Fruit fly (Drosophila melanogaster) whole organism, embryonic: ENCODE measurements around the gene CG15725.
A peak's percentile ranks its signal among the peaks of the same experiment; 100 is the strongest.

Experiments used
- ATbp ChIP-seq: fragments of 200-800 bp; sonication (Bioruptor generic); optimal IDR thresholded peaks from 2 replicates; lab custom pipeline; 2017; ENCODE audit warnings: missing biosample characterization, mild to moderate bottlenecking, missing genetic modification characterization, missing genetic modification reagents
- Asciz ChIP-seq: fragments of 200-800 bp; sonication (Bioruptor generic); optimal IDR thresholded peaks from 2 replicates; lab custom pipeline; 2017; ENCODE audit warnings: missing biosample characterization, mild to moderate bottlenecking, missing genetic modification characterization, missing genetic modification reagents
- CG10431 ChIP-seq: fragments of 200-800 bp; sonication (Bioruptor generic); optimal IDR thresholded peaks from 3 replicates; lab custom pipeline; 2018; ENCODE audit warnings: missing biosample characterization, mild to moderate bottlenecking, missing genetic modification characterization
- CG11695 ChIP-seq: fragments of 200-800 bp; sonication (Bioruptor generic); IDR thresholded peaks from 3 replicates; pipeline ENCODE4 v1.3.6; 2022; ENCODE audit warnings: missing biosample characterization, missing genetic modification characterization
- CG11723 ChIP-seq: fragments of 200-800 bp; sonication (Bioruptor generic); optimal IDR thresholded peaks from 2 replicates; lab custom pipeline; 2017; ENCODE audit warnings: missing biosample characterization, mild to moderate bottlenecking, missing genetic modification characterization
- CG12299 ChIP-seq: fragments of 200-800 bp; sonication (Bioruptor generic); optimal IDR thresholded peaks from 2 replicates; lab custom pipeline; 2018; ENCODE audit warnings: missing biosample characterization, mild to moderate bottlenecking, missing genetic modification characterization
- CG12391 ChIP-seq: fragments of 200-800 bp; sonication (Bioruptor generic); optimal IDR thresholded peaks from 3 replicates; lab custom pipeline; 2018; ENCODE audit warnings: missing biosample characterization, mild to moderate bottlenecking, missing genetic modification characterization, moderate library complexity
- CG13123 ChIP-seq: fragments of 200-800 bp; sonication (Bioruptor generic); optimal IDR thresholded peaks from 2 replicates; lab custom pipeline; 2016; ENCODE audit warnings: missing biosample characterization, missing genetic modification characterization
- CG13775 ChIP-seq: fragments of 200-800 bp; sonication (Bioruptor generic); optimal IDR thresholded peaks from 3 replicates; lab custom pipeline; 2017; ENCODE audit warnings: missing biosample characterization, mild to moderate bottlenecking, missing genetic modification characterization
- CG14860 ChIP-seq: fragments of 200-800 bp; sonication (Bioruptor generic); IDR thresholded peaks from 3 replicates; pipeline ENCODE4 v1.3.6; 2022; ENCODE audit warnings: missing biosample characterization, missing genetic modification characterization; ENCODE audit not compliant: partially characterized antibody
- CG16815 ChIP-seq: fragments of 200-800 bp; sonication (Bioruptor generic); optimal IDR thresholded peaks from 3 replicates; lab custom pipeline; 2017; ENCODE audit warnings: missing biosample characterization, mild to moderate bottlenecking, missing genetic modification characterization
- CG17829 ChIP-seq: fragments of 200-800 bp; optimal IDR thresholded peaks from 2 replicates; lab custom pipeline; 2019; ENCODE audit warnings: missing biosample characterization, mild to moderate bottlenecking, missing genetic modification characterization, moderate library complexity
- CG2712 ChIP-seq: fragments of 200-800 bp; optimal IDR thresholded peaks from 3 replicates; lab custom pipeline; 2019; ENCODE audit warnings: missing biosample characterization, mild to moderate bottlenecking, missing genetic modification characterization, moderate library complexity
- CG8924 ChIP-seq: fragments of 200-800 bp; optimal IDR thresholded peaks from 3 replicates; lab custom pipeline; 2019; ENCODE audit warnings: missing biosample characterization, mild to moderate bottlenecking, missing genetic modification characterization, moderate library complexity
- D19A ChIP-seq: fragments of 200-800 bp; optimal IDR thresholded peaks from 3 replicates; lab custom pipeline; 2019; ENCODE audit warnings: missing biosample characterization, mild to moderate bottlenecking, missing genetic modification characterization, moderate library complexity
- Dbx ChIP-seq: fragments of 200-800 bp; sonication (Bioruptor generic); IDR thresholded peaks from 3 replicates; pipeline ENCODE4 v1.3.6; 2022; ENCODE audit warnings: missing biosample characterization, missing genetic modification characterization
- Deaf1 ChIP-seq: fragments of 200-800 bp; optimal IDR thresholded peaks from 3 replicates; lab custom pipeline; 2019; ENCODE audit warnings: missing biosample characterization, mild to moderate bottlenecking, missing genetic modification characterization, moderate library complexity
- Elba2 ChIP-seq: fragments of 200-800 bp; sonication (Bioruptor generic); optimal IDR thresholded peaks from 3 replicates; lab custom pipeline; 2016; ENCODE audit warnings: missing biosample characterization, missing genetic modification characterization
- Ets97D ChIP-seq: fragments of 200-800 bp; sonication (Bioruptor generic); optimal IDR thresholded peaks from 3 replicates; lab custom pipeline; 2016; ENCODE audit warnings: missing biosample characterization, missing genetic modification characterization
- Fer3 ChIP-seq: fragments of 200-800 bp; sonication (Bioruptor generic); optimal IDR thresholded peaks from 2 replicates; lab custom pipeline; 2018; ENCODE audit warnings: missing biosample characterization, mild to moderate bottlenecking, missing genetic modification characterization, moderate library complexity
- Hmx ChIP-seq: fragments of 200-800 bp; sonication (Bioruptor generic); optimal IDR thresholded peaks from 2 replicates; lab custom pipeline; 2016; ENCODE audit warnings: missing biosample characterization, missing genetic modification characterization
- Lhr ChIP-seq: fragments of 200-800 bp; sonication (Bioruptor generic); optimal IDR thresholded peaks from 3 replicates; lab custom pipeline; 2017; ENCODE audit warnings: mild to moderate bottlenecking, missing biosample characterization, missing genetic modification reagents, missing genetic modification characterization
- MTF-1 ChIP-seq: fragments of 200-800 bp; sonication (Bioruptor generic); optimal IDR thresholded peaks from 2 replicates; lab custom pipeline; 2018; ENCODE audit warnings: missing biosample characterization, mild to moderate bottlenecking, missing genetic modification characterization, borderline replicate concordance
- Med ChIP-seq: fragments of 200-800 bp; sonication (Bioruptor generic); peaks from one replicate; lab custom pipeline; 2016; ENCODE audit warnings: missing biosample characterization, missing genetic modification characterization, mild to moderate bottlenecking, inconsistent platforms, moderate library complexity
- Nf-YB ChIP-seq: fragments of 200-800 bp; sonication (Bioruptor generic); optimal IDR thresholded peaks from 3 replicates; lab custom pipeline; 2019; ENCODE audit warnings: missing biosample characterization, mild to moderate bottlenecking, missing genetic modification characterization, moderate library complexity
- PHDP ChIP-seq: fragments of 200-800 bp; sonication (Bioruptor generic); optimal IDR thresholded peaks from 3 replicates; lab custom pipeline; 2018; ENCODE audit warnings: missing biosample characterization, mild to moderate bottlenecking, missing genetic modification characterization, moderate library complexity
- Pdp1 ChIP-seq, 2 experiments: fragments of 200-800 bp; sonication (Bioruptor generic); optimal IDR thresholded peaks; 3 replicates each; lab custom pipeline; 2016; ENCODE audit warnings: missing biosample characterization in 2 of 2, missing genetic modification characterization in 2 of 2, mild to moderate bottlenecking in 1 of 2, moderate library complexity in 1 of 2
- Rfx ChIP-seq: fragments of 200-800 bp; sonication (Bioruptor generic); IDR thresholded peaks from 2 replicates; pipeline ENCODE4 v1.3.6; 2022; ENCODE audit warnings: missing biosample characterization, missing genetic modification characterization
- Scr ChIP-seq: fragments of 200-800 bp; sonication (Bioruptor generic); IDR thresholded peaks from 2 replicates; pipeline ENCODE4 v1.3.6; 2022; ENCODE audit warnings: missing biosample characterization, missing genetic modification characterization; ENCODE audit not compliant: partially characterized antibody
- bsh ChIP-seq, 2 experiments: fragments of 200-800 bp; sonication (Bioruptor generic); optimal IDR thresholded peaks; 2 replicates each; lab custom pipeline; 2017 to 2018; ENCODE audit warnings: mild to moderate bottlenecking in 2 of 2, missing biosample characterization in 2 of 2, missing genetic modification characterization in 2 of 2, moderate library complexity in 1 of 2
- chm ChIP-seq: fragments of 200-800 bp; sonication (Bioruptor generic); IDR thresholded peaks from 2 replicates; pipeline ENCODE4 v1.3.6; 2022; ENCODE audit warnings: missing biosample characterization, missing genetic modification characterization
- eve ChIP-seq, 2 experiments: fragments of >200 bp; optimal IDR thresholded peaks; 2 replicates each; lab custom pipeline; 2017; ENCODE audit warnings: missing biosample characterization in 2 of 2, missing genetic modification characterization in 2 of 2
- gce ChIP-seq: fragments of 200-800 bp; sonication (Bioruptor generic); IDR thresholded peaks from 3 replicates; pipeline ENCODE4 v1.3.6; 2022; ENCODE audit warnings: missing biosample characterization, missing genetic modification characterization
- gt ChIP-seq: fragments of 200-800 bp; sonication (Bioruptor generic); IDR thresholded peaks from 2 replicates; pipeline ENCODE4 v1.3.6; 2022; ENCODE audit warnings: missing biosample characterization, missing genetic modification characterization
- insv ChIP-seq, 2 experiments: fragments of 200-800 bp; sonication (Bioruptor generic); optimal IDR thresholded peaks; 3 replicates each; lab custom pipeline; 2016 to 2018; ENCODE audit warnings: missing biosample characterization in 2 of 2, missing genetic modification characterization in 2 of 2
- jigr1 ChIP-seq: fragments of 200-800 bp; sonication (Bioruptor generic); IDR thresholded peaks from 3 replicates; pipeline ENCODE4 v1.3.6; 2022; ENCODE audit warnings: missing biosample characterization, missing genetic modification characterization
- lbe ChIP-seq: fragments of 200-800 bp; sonication (Bioruptor generic); optimal IDR thresholded peaks from 2 replicates; lab custom pipeline; 2016; ENCODE audit warnings: missing biosample characterization, mild to moderate bottlenecking, missing genetic modification characterization
- nom ChIP-seq: fragments of 200-800 bp; sonication (Bioruptor generic); optimal IDR thresholded peaks from 2 replicates; lab custom pipeline; 2017; ENCODE audit warnings: missing biosample characterization, missing genetic modification characterization, mild to moderate bottlenecking, moderate library complexity, missing genetic modification reagents
- phol ChIP-seq: fragments of 200-800 bp; sonication (Bioruptor generic); optimal IDR thresholded peaks from 3 replicates; lab custom pipeline; 2018; ENCODE audit warnings: missing biosample characterization, mild to moderate bottlenecking, missing genetic modification characterization, moderate library complexity
- sd ChIP-seq: fragments of 200-800 bp; sonication (Bioruptor generic); optimal IDR thresholded peaks from 3 replicates; lab custom pipeline; 2018; ENCODE audit warnings: missing biosample characterization, mild to moderate bottlenecking, missing genetic modification characterization, moderate library complexity
- sisA ChIP-seq: fragments of 200-800 bp; sonication (Bioruptor generic); IDR thresholded peaks from 2 replicates; pipeline ENCODE4 v1.3.6; 2022; ENCODE audit warnings: missing biosample characterization, missing genetic modification characterization
- sob ChIP-seq: fragments of 200-800 bp; sonication (Bioruptor generic); IDR thresholded peaks from 2 replicates; pipeline ENCODE4 v1.3.6; 2022; ENCODE audit warnings: missing biosample characterization, missing genetic modification characterization
- sqz ChIP-seq: fragments of 200-800 bp; sonication (Bioruptor generic); optimal IDR thresholded peaks from 3 replicates; lab custom pipeline; 2018; ENCODE audit warnings: missing biosample characterization, mild to moderate bottlenecking, missing genetic modification characterization
- sr ChIP-seq: fragments of 200-800 bp; sonication (Bioruptor generic); IDR thresholded peaks from 3 replicates; pipeline ENCODE4 v1.3.6; 2022; ENCODE audit warnings: missing biosample characterization, missing genetic modification characterization
- stwl ChIP-seq: fragments of 200-800 bp; sonication (Bioruptor generic); optimal IDR thresholded peaks from 3 replicates; lab custom pipeline; 2018; ENCODE audit warnings: missing biosample characterization, mild to moderate bottlenecking, missing genetic modification characterization, moderate library complexity
- wek ChIP-seq: fragments of 200-800 bp; sonication (Bioruptor generic); optimal IDR thresholded peaks from 3 replicates; lab custom pipeline; 2018; ENCODE audit warnings: missing biosample characterization, mild to moderate bottlenecking, missing genetic modification characterization, moderate library complexity

The CG15725 gene

dm6 chrX:12705554-12705953, at the start of gene CG15725:
Gene CG15725 (plus strand): TSS chrX:12705854.
- TF ChIP-seq Deaf1 (peak; percentile 40), CG11695 (GFP tag; lab: Robert Waterston, UW) (no peak)

DNA sequence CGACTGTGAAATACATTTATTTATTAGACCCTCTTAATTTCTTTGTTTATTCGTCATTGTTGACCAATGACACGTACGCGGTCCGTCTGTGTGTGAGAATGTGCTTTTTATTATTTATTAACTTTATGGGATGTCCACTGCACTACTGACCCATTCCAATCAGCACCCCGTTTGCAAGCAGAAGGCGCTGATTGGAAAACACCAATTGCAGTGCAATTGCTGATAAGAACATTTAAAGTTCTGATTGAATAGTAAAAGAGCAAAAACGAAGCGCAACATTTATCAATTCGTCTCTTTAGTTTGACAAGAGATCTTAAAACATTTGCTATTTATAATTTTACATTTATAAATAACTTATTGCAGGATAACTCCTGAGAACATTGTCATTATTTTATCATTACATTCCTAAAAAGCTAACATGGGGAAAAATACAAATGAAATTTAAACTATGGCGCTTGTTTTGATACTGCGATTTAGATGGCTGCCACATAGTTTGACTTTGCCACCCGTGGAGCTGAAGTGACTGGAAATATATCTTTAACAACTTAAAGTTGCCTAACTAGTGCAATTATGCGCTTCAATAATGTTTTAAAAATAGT, 47.2 kb upstream of the CG15725 start:
- peak; percentile 32 for TF ChIP-seq nom (GFP tag; lab: Kevin White, UChicago)
- no peak for TF ChIP-seq CG16815 (GFP tag; lab: Kevin White, UChicago)
- TF ChIP-seq CG13123 (GFP tag; lab: Kevin White, UChicago): no peak
- no peak for TF ChIP-seq CG13775 (GFP tag; lab: Kevin White, UChicago)
- peak; percentile 87 to 98 for TF ChIP-seq insv (GFP tag; optimal IDR thresholded peaks at IDR 0.05; lab: Kevin White, UChicago)
- no peak for TF ChIP-seq lbe
- TF ChIP-seq Elba2 (GFP tag; lab: Kevin White, UChicago): no peak
- TF ChIP-seq ATbp (GFP tag; lab: Kevin White, UChicago): peak; percentile 10
- TF ChIP-seq Asciz: no peak
- TF ChIP-seq Hmx (GFP tag; lab: Kevin White, UChicago): no peak
- TF ChIP-seq stwl (tag; lab: Kevin White, UChicago): no peak
- TF ChIP-seq Fer3 (tag; lab: Kevin White, UChicago): peak; percentile 14
- TF ChIP-seq eve (GFP tag; optimal IDR thresholded peaks at IDR 0.05; lab: Kevin White, UChicago): peak in 1 of 2 experiments; percentile 42
- TF ChIP-seq CG2712: no peak
- no peak for TF ChIP-seq MTF-1
- TF ChIP-seq Pdp1 (GFP tag; optimal IDR thresholded peaks at IDR 0.05; lab: Kevin White, UChicago): no peak
- no peak for TF ChIP-seq CG10431
- no peak for TF ChIP-seq CG11723
- TF ChIP-seq sisA (GFP tag; lab: Robert Waterston, UW): 0 out of 2 replicates have a peak, but pooled peaks have one; percentile 8

DNA sequence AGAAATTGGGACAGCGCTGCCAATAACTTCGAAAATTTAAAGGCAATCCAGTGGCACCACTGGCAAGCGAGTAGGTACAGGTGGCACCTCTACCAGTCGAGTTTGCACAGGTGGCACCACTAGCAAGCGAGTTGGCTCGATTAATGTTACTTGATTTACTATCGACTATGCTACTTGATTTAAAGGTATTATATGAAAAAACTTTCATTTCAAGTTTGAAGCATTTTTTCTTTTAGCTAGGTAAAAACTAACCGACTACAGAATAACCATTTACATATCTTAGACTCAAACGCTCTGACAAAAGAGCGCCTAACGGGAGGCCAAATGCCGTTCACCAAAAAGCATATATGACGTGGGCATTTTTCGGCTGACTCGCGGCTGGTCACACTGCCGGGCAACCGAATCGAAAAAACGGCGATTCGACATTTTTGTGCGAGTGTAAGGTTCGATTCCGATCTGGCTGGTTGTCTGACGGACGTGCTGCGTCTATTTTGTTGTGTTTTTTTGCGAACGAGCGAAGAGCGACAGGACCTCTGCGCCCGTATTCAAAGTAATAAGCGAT, 46.6 kb upstream of the CG15725 start, which contains the start of gene Tis11:
Gene Tis11, plus strand, starts transcription at position 417 of the 562 bp plus-strand sequence.
- TF ChIP-seq sob (GFP tag; lab: Robert Waterston, UW) (peak; percentile 35; the same call in 1 of the 2 replicates), Lhr (GFP tag; lab: Kevin White, UChicago) (peak; percentile 93), Ets97D (peak; percentile 75), Dbx (0 out of 3 replicates have a peak, but pooled peaks have one; percentile 28), jigr1 (GFP tag; lab: Robert Waterston, UW) (no peak), gce (GFP tag; lab: Robert Waterston, UW) (no peak), sqz (peak; percentile 25), gt (GFP tag; lab: Robert Waterston, UW) (no peak), wek (GFP tag; lab: Kevin White, UChicago) (peak; percentile 31), D19A (tag; lab: Kevin White, UChicago) (no peak), CG14860 (GFP tag; lab: Robert Waterston, UW) (no peak), phol (tag; lab: Kevin White, UChicago) (peak; percentile 39), PHDP (tag; lab: Kevin White, UChicago) (peak; percentile 22), CG12391 (tag; lab: Kevin White, UChicago) (peak; percentile 3), bsh (GFP tag; optimal IDR thresholded peaks at IDR 0.05; lab: Kevin White, UChicago) (peak in 1 of 2 experiments; percentile 30), Fer3 (tag; lab: Kevin White, UChicago) (no peak), chm (GFP tag; lab: Robert Waterston, UW) (peak; percentile 94), Nf-YB (GFP tag; lab: Kevin White, UChicago) (peak; percentile 13), sr (GFP tag; lab: Robert Waterston, UW) (peak; percentile 23; the same call in 1 of the 3 replicates), CG12299 (tag; lab: Kevin White, UChicago) (peak; percentile 29), Med (peak; percentile 90), CG17829 (tag; lab: Kevin White, UChicago) (peak; percentile 25), CG2712 (peak; percentile 16), Scr (GFP tag; lab: Robert Waterston, UW) (peak; percentile 56), sd (tag; lab: Kevin White, UChicago) (peak; percentile 20), Rfx (GFP tag; lab: Robert Waterston, UW) (peak; percentile 39; the same call in 1 of the 2 replicates), CG8924 (tag; lab: Kevin White, UChicago) (peak; percentile 19)
